Fruit fly (Drosophila melanogaster) whole organism, adult: ENCODE measurements around the gene CG5021.
A peak's percentile ranks its signal among the peaks of the same experiment; 100 is the strongest.

ENCODE experiments used
- CG11617 ChIP-seq: fragments of 200-800 bp; sonication (Bioruptor generic); optimal IDR thresholded peaks from 2 replicates; lab custom pipeline; 2017; ENCODE audit warnings: mild to moderate bottlenecking, missing biosample characterization, missing genetic modification reagents, missing genetic modification characterization
- CG12768 ChIP-seq: fragments of 200-800 bp; sonication (Bioruptor generic); optimal IDR thresholded peaks from 2 replicates; lab custom pipeline; 2017; ENCODE audit warnings: missing biosample characterization, missing genetic modification characterization, mild to moderate bottlenecking, moderate library complexity, missing genetic modification reagents
- CG14711 ChIP-seq: fragments of 200-800 bp; sonication (Bioruptor generic); optimal IDR thresholded peaks from 2 replicates; lab custom pipeline; 2018; ENCODE audit warnings: missing biosample characterization, mild to moderate bottlenecking, missing genetic modification characterization, moderate library complexity
- CG1620 ChIP-seq: fragments of 200-800 bp; sonication (Bioruptor generic); optimal IDR thresholded peaks from 2 replicates; lab custom pipeline; 2016; ENCODE audit warnings: missing biosample characterization, missing genetic modification characterization
- CG33017 ChIP-seq: fragments of 200-800 bp; sonication (Bioruptor generic); optimal IDR thresholded peaks from 2 replicates; lab custom pipeline; 2018; ENCODE audit warnings: missing biosample characterization, mild to moderate bottlenecking, missing genetic modification characterization, moderate library complexity
- CG5204 ChIP-seq: fragments of 200-800 bp; sonication (Bioruptor generic); optimal IDR thresholded peaks from 2 replicates; lab custom pipeline; 2016; ENCODE audit warnings: missing biosample characterization, missing genetic modification characterization
- CG7045 ChIP-seq: fragments of 200-800 bp; sonication (Bioruptor generic); optimal IDR thresholded peaks from 2 replicates; lab custom pipeline; 2017; ENCODE audit warnings: missing biosample characterization, mild to moderate bottlenecking, missing genetic modification characterization
- CG7101 ChIP-seq: fragments of 200-800 bp; sonication (Bioruptor generic); optimal IDR thresholded peaks from 2 replicates; lab custom pipeline; 2018; ENCODE audit warnings: missing biosample characterization, mild to moderate bottlenecking, missing genetic modification characterization, moderate library complexity
- Clk ChIP-seq: fragments of 200-800 bp; sonication (Bioruptor generic); optimal IDR thresholded peaks from 2 replicates; lab custom pipeline; 2017; ENCODE audit warnings: missing biosample characterization, missing genetic modification characterization
- Crg-1 ChIP-seq: fragments of 200-800 bp; sonication (Bioruptor generic); optimal IDR thresholded peaks from 2 replicates; lab custom pipeline; 2016; ENCODE audit warnings: missing biosample characterization, missing genetic modification characterization
- Hr96 ChIP-seq: fragments of 200-800 bp; sonication (Bioruptor generic); optimal IDR thresholded peaks from 2 replicates; lab custom pipeline; 2016; ENCODE audit warnings: missing biosample characterization, missing genetic modification characterization
- Mnt ChIP-seq: fragments of 200-800 bp; sonication (Bioruptor generic); optimal IDR thresholded peaks from 2 replicates; lab custom pipeline; 2016; ENCODE audit warnings: missing biosample characterization, mild to moderate bottlenecking, missing genetic modification characterization
- bab1 ChIP-seq: fragments of 200-800 bp; sonication (Bioruptor generic); optimal IDR thresholded peaks from 3 replicates; lab custom pipeline; 2019; ENCODE audit warnings: missing biosample characterization, mild to moderate bottlenecking, missing genetic modification characterization, moderate library complexity
- cic ChIP-seq: fragments of 200-800 bp; sonication (Bioruptor generic); optimal IDR thresholded peaks from 2 replicates; lab custom pipeline; 2017; ENCODE audit warnings: missing biosample characterization, mild to moderate bottlenecking, missing genetic modification characterization, moderate library complexity
- cnc ChIP-seq, 2 experiments: fragments of >200 bp; optimal IDR thresholded peaks; 2 replicates each; lab custom pipeline; 2017
- kay ChIP-seq: fragments of 200-800 bp; sonication (Bioruptor generic); peaks from one replicate; lab custom pipeline; 2016; ENCODE audit warnings: missing biosample characterization, missing genetic modification characterization, borderline replicate concordance
- ovo ChIP-seq: fragments of 200-800 bp; sonication (Bioruptor generic); optimal IDR thresholded peaks from 2 replicates; lab custom pipeline; 2016; ENCODE audit warnings: missing biosample characterization, missing genetic modification characterization
- pad ChIP-seq: fragments of 200-800 bp; sonication (Bioruptor generic); optimal IDR thresholded peaks from 3 replicates; lab custom pipeline; 2017; ENCODE audit warnings: missing biosample characterization, missing genetic modification characterization, mild to moderate bottlenecking, moderate library complexity, missing genetic modification reagents
- tj ChIP-seq: fragments of 200-800 bp; sonication (Bioruptor generic); optimal IDR thresholded peaks from 3 replicates; lab custom pipeline; 2017; ENCODE audit warnings: missing biosample characterization, mild to moderate bottlenecking, missing genetic modification characterization, moderate library complexity
- toe ChIP-seq: fragments of 200-800 bp; sonication (Bioruptor generic); optimal IDR thresholded peaks from 2 replicates; lab custom pipeline; 2016; ENCODE audit warnings: missing biosample characterization, missing genetic modification characterization

The CG5021 gene

DNA sequence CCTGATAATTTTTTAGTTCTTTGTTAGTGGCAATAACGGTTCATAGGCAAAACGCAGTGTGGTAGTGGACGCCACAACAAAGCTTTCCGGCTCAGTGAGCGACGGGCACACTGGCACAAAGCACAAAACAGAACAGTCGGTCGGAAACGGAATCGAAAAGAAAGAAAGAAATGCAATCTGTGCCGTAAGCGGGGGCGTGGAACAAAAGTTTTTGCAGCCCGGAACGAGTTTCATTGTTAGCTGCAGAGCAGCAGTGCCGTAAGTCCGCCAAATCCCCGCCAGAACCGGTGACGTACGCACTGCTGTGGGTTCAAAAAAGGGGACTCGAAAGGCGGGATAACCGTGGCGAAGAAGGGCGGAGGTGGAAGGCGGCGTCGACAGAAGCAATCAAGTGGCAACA, 1.8 kb downstream of the CG5021 start, which contains the start of gene CG5026:
Gene CG5026, plus strand, starts transcription at position 92 of the 400 bp plus-strand sequence.
- TF ChIP-seq Mnt (peak; percentile 36), CG7101 (peak; percentile 35), cic (GFP tag; lab: Kevin White, UChicago) (peak; percentile 53), Hr96 (GFP tag; lab: Kevin White, UChicago) (no peak), pad (GFP tag; lab: Kevin White, UChicago) (peak; percentile 19), ovo (GFP tag; lab: Kevin White, UChicago) (peak; percentile 75), bab1 (GFP tag; lab: Kevin White, UChicago) (peak; percentile 69), CG5204 (GFP tag; lab: Kevin White, UChicago) (no peak), CG14711 (peak; percentile 51), CG1620 (GFP tag; lab: Kevin White, UChicago) (no peak), CG33017 (tag; lab: Kevin White, UChicago) (no peak), CG12768 (GFP tag; lab: Kevin White, UChicago) (peak; percentile 13), CG11617 (peak; percentile 41), cnc (optimal IDR thresholded peaks at IDR 0.05; lab: Kevin White, UChicago) (no peak)

- peak; percentile 86 for TF ChIP-seq Crg-1 (GFP tag; lab: Kevin White, UChicago)
- peak; percentile 54 for TF ChIP-seq bab1 (GFP tag; lab: Kevin White, UChicago)
- TF ChIP-seq CG33017 (tag; lab: Kevin White, UChicago), result peak; percentile 62
- peak; percentile 58 for TF ChIP-seq Clk (GFP tag; lab: Kevin White, UChicago)
- peak; percentile 58 for TF ChIP-seq tj
- TF ChIP-seq pad (GFP tag; lab: Kevin White, UChicago), result peak; percentile 82
- peak; percentile 55 for TF ChIP-seq cic (GFP tag; lab: Kevin White, UChicago)
- TF ChIP-seq CG7045 (GFP tag; lab: Kevin White, UChicago), result peak; percentile 70
- TF ChIP-seq CG7101, result peak; percentile 80
- no peak for TF ChIP-seq cnc (optimal IDR thresholded peaks at IDR 0.05; lab: Kevin White, UChicago)
- peak; percentile 82 for TF ChIP-seq Mnt
- peak; percentile 70 for TF ChIP-seq CG1620 (GFP tag; lab: Kevin White, UChicago)
- TF ChIP-seq CG11617, result peak; percentile 90
- TF ChIP-seq CG14711, result peak; percentile 73
- no peak for TF ChIP-seq toe
- no peak for TF ChIP-seq kay (GFP tag; lab: Kevin White, UChicago)
- TF ChIP-seq Hr96 (GFP tag; lab: Kevin White, UChicago), result no peak
- peak; percentile 78 for TF ChIP-seq CG12768 (GFP tag; lab: Kevin White, UChicago)
- TF ChIP-seq ovo (GFP tag; lab: Kevin White, UChicago), result peak; percentile 74
- TF ChIP-seq CG5204 (GFP tag; lab: Kevin White, UChicago), result no peak
Observed at dm6 chr3L:8974478-8975477, 8.1 kb downstream of the CG5021 start, which contains the start of the genes pix and Srp68. pix (minus strand) TSS chr3L:8974765. Srp68 (plus strand) TSS chr3L:8975046.

- TF ChIP-seq Hr96 (GFP tag; lab: Kevin White, UChicago) (no peak), CG5204 (GFP tag; lab: Kevin White, UChicago) (no peak), CG33017 (tag; lab: Kevin White, UChicago) (peak; percentile 83), ovo (GFP tag; lab: Kevin White, UChicago) (no peak), bab1 (GFP tag; lab: Kevin White, UChicago) (peak; percentile 38), Clk (GFP tag; lab: Kevin White, UChicago) (no peak), tj (peak; percentile 21), CG7045 (GFP tag; lab: Kevin White, UChicago) (peak; percentile 53), cic (GFP tag; lab: Kevin White, UChicago) (peak; percentile 98), kay (GFP tag; lab: Kevin White, UChicago) (no peak), pad (GFP tag; lab: Kevin White, UChicago) (no peak), CG14711 (peak; percentile 51), Crg-1 (GFP tag; lab: Kevin White, UChicago) (peak; percentile 20), Mnt (peak; percentile 6), CG11617 (peak; percentile 36), CG1620 (GFP tag; lab: Kevin White, UChicago) (no peak), CG12768 (GFP tag; lab: Kevin White, UChicago) (peak; percentile 31), CG7101 (peak; percentile 66), toe (no peak), cnc (optimal IDR thresholded peaks at IDR 0.05; lab: Kevin White, UChicago) (no peak)
Observed at dm6 chr3L:8978678-8979413, 12.2 kb downstream of the CG5021 start.

DNA sequence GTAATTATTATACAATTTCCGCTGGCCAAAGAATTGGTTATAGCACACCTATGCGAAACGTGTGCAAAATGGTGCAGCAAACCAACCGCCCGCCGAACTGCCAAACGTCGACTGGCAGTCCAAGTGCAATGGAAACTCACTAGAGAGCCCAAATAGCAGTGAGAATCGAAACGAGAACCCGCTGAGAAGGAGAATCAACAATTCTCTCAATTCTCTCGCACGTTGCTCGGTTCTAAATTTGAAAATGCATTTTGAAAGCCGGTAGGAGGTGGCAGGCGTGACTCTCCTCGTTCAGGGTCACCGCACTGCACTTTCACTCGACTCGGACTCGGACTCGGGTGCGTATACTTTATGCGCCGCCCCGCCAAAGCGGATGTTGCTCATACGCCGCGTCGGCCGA, 13.2 kb downstream of the CG5021 start, which contains the start of gene CG5644:
Gene CG5644, minus strand, starts transcription at position 101 of the 400 bp plus-strand sequence.
- TF ChIP-seq tj, result peak; percentile 0
- no peak for TF ChIP-seq Crg-1 (GFP tag; lab: Kevin White, UChicago)

DNA sequence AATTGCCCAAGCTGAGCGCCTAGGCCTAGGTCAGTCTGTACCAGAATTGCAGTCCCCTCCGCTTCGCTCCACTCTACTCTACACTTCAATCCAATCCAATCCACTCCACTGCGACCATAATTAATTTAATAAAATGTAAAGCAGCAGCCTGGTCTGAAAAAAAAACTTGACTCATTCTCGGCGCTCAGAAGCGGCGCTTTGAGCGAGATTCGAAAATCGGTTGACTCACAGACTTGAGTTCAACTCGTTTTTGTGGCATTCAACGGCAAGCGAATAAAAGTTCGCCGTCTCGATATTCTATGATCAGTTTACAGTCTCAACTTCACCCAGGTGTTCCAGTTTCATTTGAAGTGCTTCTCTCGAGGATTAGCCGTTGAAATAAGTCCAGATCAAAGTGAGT, 14.9 kb downstream of the CG5021 start, which contains the start of gene CG13314:
Gene CG13314, plus strand, starts transcription at position 301 of the 400 bp plus-strand sequence.
- TF ChIP-seq kay (GFP tag; lab: Kevin White, UChicago) (no peak), CG33017 (tag; lab: Kevin White, UChicago) (no peak), cic (GFP tag; lab: Kevin White, UChicago) (no peak), Crg-1 (GFP tag; lab: Kevin White, UChicago) (no peak), toe (no peak), CG1620 (GFP tag; lab: Kevin White, UChicago) (no peak), Mnt (no peak), CG5204 (GFP tag; lab: Kevin White, UChicago) (no peak), CG7045 (GFP tag; lab: Kevin White, UChicago) (no peak), ovo (GFP tag; lab: Kevin White, UChicago) (no peak), cnc (optimal IDR thresholded peaks at IDR 0.05; lab: Kevin White, UChicago) (no peak), tj (no peak), CG7101 (no peak), CG11617 (no peak)
